Worm (Caenorhabditis elegans): ENCODE results near the gene Y60C6A.2.
"Not testable (repeated sequence)": the region's sequence is repeated elsewhere in the genome, so short reads cannot be mapped to it uniquely, and the experiment has no call there.

Gene Y60C6A.2

ce11 chrV:4787166-4787565 lies 1.9 kb upstream of the Y60C6A.2 start, which contains the start of gene R02F11.9:
Gene R02F11.9 (plus strand): TSS chrV:4787466.
- TF ChIP-seq tab-1 (GFP tag; IDR thresholded peaks at IDR 0.05) (no peak), ref-1 (GFP tag; conservative IDR thresholded peaks at IDR 0.05) (no peak)

- TF ChIP-seq klf-2 (GFP tag; conservative IDR thresholded peaks at IDR 0.05), result no peak
- no peak for TF ChIP-seq ztf-29 (GFP tag; IDR thresholded peaks at IDR 0.05)
- no peak for TF ChIP-seq T22C8.4 (GFP tag; IDR thresholded peaks at IDR 0.05)
- TF ChIP-seq ztf-23 (GFP tag; IDR thresholded peaks at IDR 0.05), result no peak
- TF ChIP-seq tab-1 (GFP tag; IDR thresholded peaks at IDR 0.05), result no peak
- TF ChIP-seq ref-1 (GFP tag; conservative IDR thresholded peaks at IDR 0.05), result no peak
- no peak for TF ChIP-seq cog-1 (tag; optimal IDR thresholded peaks at IDR 0.05)
- no peak for TF ChIP-seq flt-1 (GFP tag; IDR thresholded peaks at IDR 0.05)
- no peak for TF ChIP-seq med-1 (GFP tag; optimal IDR thresholded peaks at IDR 0.05; ENCODE audit: insufficient read depth)
Observed at ce11 chrV:4783313-4783712, 1.9 kb downstream of the Y60C6A.2 start, which contains the start of gene Y60C6A.1. Gene Y60C6A.1 (plus strand): TSS chrV:4783613.

- no peak for TF ChIP-seq klf-2 (GFP tag; conservative IDR thresholded peaks at IDR 0.05)
- no peak for TF ChIP-seq ztf-23 (GFP tag; IDR thresholded peaks at IDR 0.05)
- TF ChIP-seq T22C8.4 (GFP tag; IDR thresholded peaks at IDR 0.05), result no peak
- TF ChIP-seq ztf-29 (GFP tag; IDR thresholded peaks at IDR 0.05), result no peak
- no peak for TF ChIP-seq med-1 (GFP tag; optimal IDR thresholded peaks at IDR 0.05; ENCODE audit: insufficient read depth)
- no peak for TF ChIP-seq ref-1 (GFP tag; conservative IDR thresholded peaks at IDR 0.05)
- no peak for TF ChIP-seq cog-1 (tag; optimal IDR thresholded peaks at IDR 0.05)
- TF ChIP-seq flt-1 (GFP tag; IDR thresholded peaks at IDR 0.05), result no peak
Observed at ce11 chrV:4777388-4777986, 7.7 kb downstream of the Y60C6A.2 start, which contains the start of gene C18G1.1. Gene C18G1.1 (plus strand): TSS chrV:4777960.

- TF ChIP-seq ref-1 (GFP tag; conservative IDR thresholded peaks at IDR 0.05), result no peak
- no peak for TF ChIP-seq ztf-23 (GFP tag; IDR thresholded peaks at IDR 0.05)
- no peak for TF ChIP-seq cog-1 (tag; optimal IDR thresholded peaks at IDR 0.05)
- TF ChIP-seq ztf-29 (GFP tag; IDR thresholded peaks at IDR 0.05), result no peak
- no peak for TF ChIP-seq flt-1 (GFP tag; IDR thresholded peaks at IDR 0.05)
- no peak for TF ChIP-seq tab-1 (GFP tag; IDR thresholded peaks at IDR 0.05)
- no peak for TF ChIP-seq med-1 (GFP tag; optimal IDR thresholded peaks at IDR 0.05; ENCODE audit: insufficient read depth)
- no peak for TF ChIP-seq klf-2 (GFP tag; conservative IDR thresholded peaks at IDR 0.05)
- TF ChIP-seq T22C8.4 (GFP tag; IDR thresholded peaks at IDR 0.05), result no peak
Observed at ce11 chrV:4775140-4775539, 10.1 kb downstream of the Y60C6A.2 start.

- TF ChIP-seq klf-2 (GFP tag; conservative IDR thresholded peaks at IDR 0.05) (no peak), ref-1 (GFP tag; conservative IDR thresholded peaks at IDR 0.05) (no peak), flt-1 (GFP tag; IDR thresholded peaks at IDR 0.05) (no peak), ztf-23 (GFP tag; IDR thresholded peaks at IDR 0.05) (no peak)
Observed at ce11 chrV:4770408-4770947, 14.8 kb downstream of the Y60C6A.2 start, which contains the start of gene elt-7. Gene elt-7 (plus strand): TSS chrV:4770670.

ce11 chrV:4769633-4770032 lies 15.6 kb downstream of the Y60C6A.2 start, which contains the start of gene C18G1.9:
Gene C18G1.9 (minus strand): TSS chrV:4769733.
- TF ChIP-seq ztf-23 (GFP tag; IDR thresholded peaks at IDR 0.05) (no peak), tab-1 (GFP tag; IDR thresholded peaks at IDR 0.05) (no peak), ref-1 (GFP tag; conservative IDR thresholded peaks at IDR 0.05) (no peak), ztf-29 (GFP tag; IDR thresholded peaks at IDR 0.05) (no peak), T22C8.4 (GFP tag; IDR thresholded peaks at IDR 0.05) (no peak), klf-2 (GFP tag; conservative IDR thresholded peaks at IDR 0.05) (no peak), cog-1 (tag; optimal IDR thresholded peaks at IDR 0.05) (no peak), med-1 (GFP tag; optimal IDR thresholded peaks at IDR 0.05; ENCODE audit: insufficient read depth) (no peak), flt-1 (GFP tag; IDR thresholded peaks at IDR 0.05) (no peak)

ce11 chrV:4766501-4766900 lies 18.7 kb downstream of the Y60C6A.2 start, which contains the start of gene C18G1.8:
Gene C18G1.8 (minus strand): TSS chrV:4766601.
- TF ChIP-seq T22C8.4 (GFP tag; IDR thresholded peaks at IDR 0.05) (no peak), cog-1 (tag; optimal IDR thresholded peaks at IDR 0.05) (no peak), tab-1 (GFP tag; IDR thresholded peaks at IDR 0.05) (no peak), klf-2 (GFP tag; conservative IDR thresholded peaks at IDR 0.05) (no peak), ztf-29 (GFP tag; IDR thresholded peaks at IDR 0.05) (no peak), med-1 (GFP tag; optimal IDR thresholded peaks at IDR 0.05; ENCODE audit: insufficient read depth) (no peak), ztf-23 (GFP tag; IDR thresholded peaks at IDR 0.05) (no peak), flt-1 (GFP tag; IDR thresholded peaks at IDR 0.05) (no peak), ref-1 (GFP tag; conservative IDR thresholded peaks at IDR 0.05) (no peak)

- not testable (repeated sequence) for TF ChIP-seq tab-1 (GFP tag; IDR thresholded peaks at IDR 0.05); med-1 (GFP tag; optimal IDR thresholded peaks at IDR 0.05; ENCODE audit: insufficient read depth); ztf-29 (GFP tag; IDR thresholded peaks at IDR 0.05)
Observed at ce11 chrV:4760674-4761073, 24.6 kb downstream of the Y60C6A.2 start, which contains the start of gene bgnt-1.4. Gene bgnt-1.4 (plus strand): TSS chrV:4760974.

ce11 chrV:4758540-4758939 lies 26.7 kb downstream of the Y60C6A.2 start:
- TF ChIP-seq ztf-29 (GFP tag; IDR thresholded peaks at IDR 0.05), result no peak
- TF ChIP-seq ref-1 (GFP tag; conservative IDR thresholded peaks at IDR 0.05), result no peak
- no peak for TF ChIP-seq med-1 (GFP tag; optimal IDR thresholded peaks at IDR 0.05; ENCODE audit: insufficient read depth)
- TF ChIP-seq klf-2 (GFP tag; conservative IDR thresholded peaks at IDR 0.05), result no peak
- TF ChIP-seq tab-1 (GFP tag; IDR thresholded peaks at IDR 0.05), result no peak
- no peak for TF ChIP-seq ztf-23 (GFP tag; IDR thresholded peaks at IDR 0.05)
- no peak for TF ChIP-seq T22C8.4 (GFP tag; IDR thresholded peaks at IDR 0.05)
- no peak for TF ChIP-seq flt-1 (GFP tag; IDR thresholded peaks at IDR 0.05)
- TF ChIP-seq cog-1 (tag; optimal IDR thresholded peaks at IDR 0.05), result no peak

ce11 chrV:4758019-4758418 lies 27.2 kb downstream of the Y60C6A.2 start:
- TF ChIP-seq flt-1 (GFP tag; IDR thresholded peaks at IDR 0.05) (no peak), med-1 (GFP tag; optimal IDR thresholded peaks at IDR 0.05; ENCODE audit: insufficient read depth) (no peak), ref-1 (GFP tag; conservative IDR thresholded peaks at IDR 0.05) (no peak), T22C8.4 (GFP tag; IDR thresholded peaks at IDR 0.05) (no peak), ztf-29 (GFP tag; IDR thresholded peaks at IDR 0.05) (no peak), ztf-23 (GFP tag; IDR thresholded peaks at IDR 0.05) (no peak), tab-1 (GFP tag; IDR thresholded peaks at IDR 0.05) (no peak)

Data from whole organism, midembryonic.